Fruit fly (Drosophila melanogaster): ENCODE data around the gene CG7083.

DNA sequence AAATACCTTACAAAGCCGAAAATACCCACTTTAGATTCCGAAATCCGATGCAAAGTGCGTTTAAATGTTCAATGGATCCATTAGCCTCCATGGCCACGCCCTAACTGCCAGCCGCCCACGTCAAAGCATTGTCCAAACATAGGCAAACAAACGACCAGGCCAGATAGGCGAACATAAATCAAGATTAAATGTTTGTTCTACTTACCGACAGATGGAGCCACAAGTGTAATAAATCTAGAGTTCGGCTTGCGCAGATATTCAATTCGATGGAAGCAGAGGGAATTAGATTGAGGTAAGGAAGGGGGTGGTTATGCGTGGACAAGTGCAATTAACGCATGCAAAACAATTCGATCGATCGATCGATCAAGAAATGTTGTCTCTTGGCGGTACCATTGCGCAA is 16.8 kb upstream of the CG7083 start:
- TF ChIP-seq kay (GFP tag; ENCODE audit: borderline replicate concordance), result no peak
- no peak for TF ChIP-seq CG7045 (GFP tag; optimal IDR thresholded peaks at IDR 0.05)
- no peak for TF ChIP-seq Clk (GFP tag; optimal IDR thresholded peaks at IDR 0.05)
- no peak for TF ChIP-seq CG5204 (GFP tag; optimal IDR thresholded peaks at IDR 0.05)
- no peak for TF ChIP-seq Mnt (GFP tag; optimal IDR thresholded peaks at IDR 0.05)
- no peak for TF ChIP-seq Hr96 (GFP tag; optimal IDR thresholded peaks at IDR 0.05)
- TF ChIP-seq ovo (GFP tag; optimal IDR thresholded peaks at IDR 0.05), result no peak
- TF ChIP-seq bab1 (GFP tag; optimal IDR thresholded peaks at IDR 0.05), result no peak
- TF ChIP-seq cic (GFP tag; optimal IDR thresholded peaks at IDR 0.05), result no peak
- TF ChIP-seq CG11617 (GFP tag; optimal IDR thresholded peaks at IDR 0.05), result no peak
- no peak for TF ChIP-seq Crg-1 (GFP tag; optimal IDR thresholded peaks at IDR 0.05)
- no peak for TF ChIP-seq CG33017 (tag; optimal IDR thresholded peaks at IDR 0.05)

Measured in whole organism, adult.